Worm (Caenorhabditis elegans): Measurements from ENCODE around the gene acs-12.

acs-12 gene

ce11 chrV:20871194-20871593 lies 32.8 kb upstream of the acs-12 start (continued):
- TF ChIP-seq zip-2 (tag; optimal IDR thresholded peaks at IDR 0.05) (no peak), zip-11 (GFP tag; IDR thresholded peaks at IDR 0.05) (no peak), dpl-1 (GFP tag; optimal IDR thresholded peaks at IDR 0.05) (no peak), duxl-1 (tag; optimal IDR thresholded peaks at IDR 0.05; ENCODE audit: poor library complexity) (no peak), nhr-77 (tag; optimal IDR thresholded peaks at IDR 0.05) (no peak), madf-9 (GFP tag; conservative IDR thresholded peaks at IDR 0.05) (no peak), tag-97 (GFP tag; IDR thresholded peaks at IDR 0.05) (no peak), D1046.2 (GFP tag; IDR thresholded peaks at IDR 0.05) (no peak), lin-13 (GFP tag; optimal IDR thresholded peaks at IDR 0.05) (no peak), daf-12 (tag; optimal IDR thresholded peaks at IDR 0.05) (no peak), snpc-1.2 (GFP tag; IDR thresholded peaks at IDR 0.05) (no peak), ceh-28 (tag; optimal IDR thresholded peaks at IDR 0.05) (no peak), nhr-111 (GFP tag; optimal IDR thresholded peaks at IDR 0.05) (no peak)

DNA sequence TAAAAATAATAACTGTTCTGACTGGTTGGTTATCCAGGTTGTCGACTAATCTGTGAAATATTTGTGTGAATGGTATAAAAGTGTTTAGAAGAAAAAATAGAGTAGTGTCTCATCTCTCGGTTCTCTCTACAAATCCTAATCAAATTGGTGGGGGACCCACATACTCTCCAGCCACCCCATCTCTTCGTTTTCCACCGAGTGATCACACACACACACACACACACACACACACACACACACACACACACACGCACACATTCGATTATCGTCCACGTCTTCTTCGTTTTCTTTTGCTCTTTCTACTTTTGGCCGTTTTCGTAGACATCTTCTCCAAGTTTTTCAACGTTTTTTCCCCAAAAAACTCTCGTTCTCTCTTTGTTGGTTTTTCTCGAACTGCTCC lies 30.8 kb upstream of the acs-12 start:
- TF ChIP-seq fkh-10 (GFP tag; optimal IDR thresholded peaks at IDR 0.05) (peak; percentile 55), F26F4.8 (GFP tag; conservative IDR thresholded peaks at IDR 0.05) (no peak), ces-1 (GFP tag; optimal IDR thresholded peaks at IDR 0.05) (peak; percentile 85)

DNA sequence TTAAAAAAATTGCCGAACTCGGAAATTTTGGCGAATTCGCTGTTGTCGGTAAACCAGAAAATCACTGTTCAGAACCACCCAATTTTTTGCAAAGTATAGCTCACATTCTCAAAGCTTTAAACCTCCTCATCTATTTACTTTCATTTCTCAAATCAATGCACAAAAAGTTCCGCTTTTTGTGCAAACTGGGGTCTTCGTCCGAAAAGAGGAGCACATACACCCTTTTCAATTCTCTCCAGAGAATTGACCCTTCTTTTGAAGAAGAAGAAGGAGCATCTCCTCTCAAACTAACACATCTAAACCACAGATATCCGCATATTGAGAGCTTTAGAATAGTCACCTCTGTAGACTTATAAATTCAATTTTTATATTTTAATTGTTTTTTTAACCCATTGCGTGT lies 28.6 kb upstream of the acs-12 start:
- no peak for TF ChIP-seq mdt-29 (GFP tag; IDR thresholded peaks at IDR 0.05)
- TF ChIP-seq lir-3 (tag; optimal IDR thresholded peaks at IDR 0.05), result no peak
- TF ChIP-seq daf-19 (GFP tag; conservative IDR thresholded peaks at IDR 0.05), result no peak
- no peak for TF ChIP-seq zfp-3 (GFP tag; conservative IDR thresholded peaks at IDR 0.05)
- no peak for TF ChIP-seq zag-1 (tag; optimal IDR thresholded peaks at IDR 0.05)
- TF ChIP-seq nhr-10 (tag; optimal IDR thresholded peaks at IDR 0.05), result no peak
- no peak for TF ChIP-seq dpl-1 (GFP tag; optimal IDR thresholded peaks at IDR 0.05)
- peak; percentile 70 for TF ChIP-seq aha-1 (tag)
- TF ChIP-seq ztf-7 (tag; optimal IDR thresholded peaks at IDR 0.05), result no peak
- no peak for TF ChIP-seq snpc-4 (tag; optimal IDR thresholded peaks at IDR 0.05)
- peak in 1 of 2 experiments; percentile 62 for TF ChIP-seq unc-62 (GFP tag; optimal IDR thresholded peaks at IDR 0.05 in 1 of 2)
- no peak for TF ChIP-seq unc-62 (tag; optimal IDR thresholded peaks at IDR 0.05)

DNA sequence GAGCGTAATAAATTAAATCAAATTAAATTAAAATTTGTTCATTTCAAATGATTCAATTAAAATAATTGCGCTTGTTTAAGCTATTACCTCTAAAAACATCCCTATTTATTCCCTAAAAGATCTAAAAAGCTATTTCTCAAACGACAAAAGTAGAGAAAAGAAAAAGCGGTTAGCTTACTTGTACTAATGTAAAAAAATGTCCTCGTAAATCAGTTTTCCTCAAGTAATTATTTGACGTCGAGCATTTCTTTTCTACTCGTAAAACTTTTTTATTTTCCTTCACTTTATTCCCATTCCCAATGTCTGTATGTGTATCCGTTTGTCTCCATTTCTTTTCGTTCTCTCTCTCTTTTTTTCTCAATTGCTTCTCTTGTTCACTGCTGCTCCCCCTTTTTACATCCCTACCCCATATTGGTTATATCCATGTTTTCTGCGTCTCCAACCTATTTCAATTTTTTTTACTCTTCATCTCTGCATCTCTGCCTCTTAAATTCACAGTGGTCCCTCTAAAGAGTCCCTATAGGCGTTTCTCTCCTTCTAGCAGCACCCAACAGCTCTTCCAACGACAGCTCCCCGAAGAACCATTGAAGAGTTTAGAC lies 24.8 kb upstream of the acs-12 start, which contains the start of gene unc-80:
Gene unc-80 (plus strand): TSS at position 533 of the 599 bp plus-strand sequence.
- no peak for TF ChIP-seq daf-16 (GFP tag; optimal IDR thresholded peaks at IDR 0.05)
- no peak for TF ChIP-seq daf-16 (tag; optimal IDR thresholded peaks at IDR 0.05)
- peak; percentile 8 for TF ChIP-seq hlh-30 (tag; optimal IDR thresholded peaks at IDR 0.05; ENCODE audit: insufficient read depth)
- peak in 1 of 2 experiments; percentile 89 for TF ChIP-seq unc-62 (GFP tag; optimal IDR thresholded peaks at IDR 0.05 in 1 of 2)
- TF ChIP-seq unc-62 (tag; optimal IDR thresholded peaks at IDR 0.05), result no peak
- no peak for TF ChIP-seq skn-1 (tag; optimal IDR thresholded peaks at IDR 0.05)
- no peak for TF ChIP-seq nhr-6 (tag; optimal IDR thresholded peaks at IDR 0.05)
- TF ChIP-seq Y75B8A.6 (GFP tag; IDR thresholded peaks at IDR 0.05), result no peak
- peak; percentile 25 for TF ChIP-seq F37D6.2 (tag; optimal IDR thresholded peaks at IDR 0.05)
- peak; percentile 66 for TF ChIP-seq hmg-1.1 (GFP tag; IDR thresholded peaks at IDR 0.05)
- peak; percentile 38; the same call in 1 of the 2 replicates for TF ChIP-seq ctbp-1 (GFP tag; IDR thresholded peaks at IDR 0.05)
- peak in 1 of 2 experiments; percentile 69 for TF ChIP-seq lsy-2 (tag; optimal IDR thresholded peaks at IDR 0.05)
- no peak for TF ChIP-seq Y48G9A.11 (GFP tag; IDR thresholded peaks at IDR 0.05)
- no peak for TF ChIP-seq nhr-10 (tag; optimal IDR thresholded peaks at IDR 0.05)
- TF ChIP-seq nhr-48 (tag; optimal IDR thresholded peaks at IDR 0.05), result peak; percentile 5
- peak; percentile 2 for TF ChIP-seq dpl-1 (GFP tag; optimal IDR thresholded peaks at IDR 0.05)
- TF ChIP-seq daf-19 (GFP tag; conservative IDR thresholded peaks at IDR 0.05), result no peak
- no peak for TF ChIP-seq nhr-41 (GFP tag; IDR thresholded peaks at IDR 0.05)
- TF ChIP-seq rbr-2 (tag; optimal IDR thresholded peaks at IDR 0.05), result peak; percentile 62
- no peak for TF ChIP-seq ceh-44 (GFP tag; IDR thresholded peaks at IDR 0.05)
- no peak for TF ChIP-seq F49E8.2 (tag; optimal IDR thresholded peaks at IDR 0.05; ENCODE audit: borderline replicate concordance)
- TF ChIP-seq nhr-25 (tag; optimal IDR thresholded peaks at IDR 0.05; ENCODE audit: borderline replicate concordance, insufficient read depth), result no peak
- TF ChIP-seq mep-1 (tag; optimal IDR thresholded peaks at IDR 0.05), result peak; percentile 71
- peak; percentile 87 for TF ChIP-seq fkh-10 (GFP tag; optimal IDR thresholded peaks at IDR 0.05)
- TF ChIP-seq dmd-6 (GFP tag; IDR thresholded peaks at IDR 0.05), result no peak
- no peak for TF ChIP-seq unc-130 (GFP tag; optimal IDR thresholded peaks at IDR 0.05)
- no peak for TF ChIP-seq F26F4.8 (GFP tag; conservative IDR thresholded peaks at IDR 0.05)
